Fruit fly (Drosophila melanogaster): ENCODE results near the gene PIG-P.

dm6 chr3R:26105407-26105806, 47.4 kb upstream of the PIG-P start:
- TF ChIP-seq inv (GFP tag; IDR thresholded peaks at IDR 0.05; ENCODE audit: partially characterized antibody) (no peak), nom (GFP tag; optimal IDR thresholded peaks at IDR 0.05) (no peak), Ravus (GFP tag; IDR thresholded peaks at IDR 0.05) (no peak), trh (GFP tag; optimal IDR thresholded peaks at IDR 0.05) (no peak)

Data from whole organism, embryonic.